4 worm cellular contexts compared by ENCODE assay signal in genomic region chrIV:9169764-9170163, ce11.
TF ChIP-seq lines count a peak whose summit lies in the region.

No protein-coding gene starts in this region.

TF ChIP-seq in whole organism, L1 larva, 84 proteins besides CTCF, POLR2A, EP300 and RAD21:
- TF ChIP-seq fkh-10 (GFP tag; optimal IDR thresholded peaks at IDR 0.05; lab: Kevin White, UChicago) (peak; percentile 50), xbp-1 (tag; optimal IDR thresholded peaks at IDR 0.05; lab: Kevin White, UChicago) (no peak), lin-14 (GFP tag; optimal IDR thresholded peaks at IDR 0.05; lab: Kevin White, UChicago) (peak; percentile 36), mef-2 (tag; optimal IDR thresholded peaks at IDR 0.05; lab: Kevin White, UChicago) (no peak)
TF ChIP-seq in whole organism, L1 larva: peak in this region for 2.

TF ChIP-seq in whole organism, L2 larva, 48 proteins besides CTCF, POLR2A, EP300 and RAD21:
- TF ChIP-seq nhr-21 (tag; optimal IDR thresholded peaks at IDR 0.05; lab: Kevin White, UChicago): no peak
- no peak for TF ChIP-seq mdl-1 (tag; optimal IDR thresholded peaks at IDR 0.05; lab: Kevin White, UChicago)
- no peak for TF ChIP-seq gmeb-1 (tag; optimal IDR thresholded peaks at IDR 0.05; lab: Kevin White, UChicago)
- TF ChIP-seq unc-55 (GFP tag; optimal IDR thresholded peaks at IDR 0.05; lab: Kevin White, UChicago): peak; percentile 11

TF ChIP-seq in whole organism, L3 larva, 47 proteins besides CTCF, POLR2A, EP300 and RAD21:
- peak; percentile 33 for TF ChIP-seq fkh-10 (GFP tag; optimal IDR thresholded peaks at IDR 0.05; lab: Kevin White, UChicago)
- no peak for TF ChIP-seq ama-1 (optimal IDR thresholded peaks at IDR 0.05; lab: Kevin White, UChicago)
TF ChIP-seq in whole organism, L3 larva: peak in this region for 1.

TF ChIP-seq in whole organism, L4 larva, 104 proteins besides CTCF, POLR2A, EP300 and RAD21:
- no peak for TF ChIP-seq zip-2 (tag; optimal IDR thresholded peaks at IDR 0.05; lab: Kevin White, UChicago)
- peak; percentile 75 for TF ChIP-seq fkh-10 (GFP tag; optimal IDR thresholded peaks at IDR 0.05; lab: Kevin White, UChicago)
- TF ChIP-seq nhr-11 (tag; optimal IDR thresholded peaks at IDR 0.05; lab: Kevin White, UChicago): no peak
- no peak for TF ChIP-seq hif-1 (tag; optimal IDR thresholded peaks at IDR 0.05; lab: Kevin White, UChicago)
- no peak for TF ChIP-seq saeg-2 (GFP tag; IDR thresholded peaks at IDR 0.05; lab: Robert Waterston, UW)
- no peak for TF ChIP-seq tra-1 (GFP tag; IDR thresholded peaks at IDR 0.05; lab: Robert Waterston, UW)
- TF ChIP-seq rbr-2 (tag; optimal IDR thresholded peaks at IDR 0.05; lab: Kevin White, UChicago): no peak

Comparison
In these comparisons a context has a peak if more than half of its experiments do, and no peak if none do; other contexts are left out.
1. Of the 29 proteins assayed by ChIP-seq in both whole organism, L4 larva and whole organism, L1 larva: peak only in whole organism, L4 larva: none; only in whole organism, L1 larva: none; in both: fkh-10; in neither: 28.